Fruit fly (Drosophila melanogaster) whole organism, adult: ENCODE measurements around the gene dah.

Experiments
- CG11617 ChIP-seq: fragments of 200-800 bp; sonication (Bioruptor generic); optimal IDR thresholded peaks from 2 replicates; lab custom pipeline; 2017; ENCODE audit warnings: mild to moderate bottlenecking, missing biosample characterization, missing genetic modification reagents, missing genetic modification characterization
- CG12768 ChIP-seq: fragments of 200-800 bp; sonication (Bioruptor generic); optimal IDR thresholded peaks from 2 replicates; lab custom pipeline; 2017; ENCODE audit warnings: missing biosample characterization, missing genetic modification characterization, mild to moderate bottlenecking, moderate library complexity, missing genetic modification reagents
- CG14711 ChIP-seq: fragments of 200-800 bp; sonication (Bioruptor generic); optimal IDR thresholded peaks from 2 replicates; lab custom pipeline; 2018; ENCODE audit warnings: missing biosample characterization, mild to moderate bottlenecking, missing genetic modification characterization, moderate library complexity
- CG1620 ChIP-seq: fragments of 200-800 bp; sonication (Bioruptor generic); optimal IDR thresholded peaks from 2 replicates; lab custom pipeline; 2016; ENCODE audit warnings: missing biosample characterization, missing genetic modification characterization
- CG33017 ChIP-seq: fragments of 200-800 bp; sonication (Bioruptor generic); optimal IDR thresholded peaks from 2 replicates; lab custom pipeline; 2018; ENCODE audit warnings: missing biosample characterization, mild to moderate bottlenecking, missing genetic modification characterization, moderate library complexity
- CG5204 ChIP-seq: fragments of 200-800 bp; sonication (Bioruptor generic); optimal IDR thresholded peaks from 2 replicates; lab custom pipeline; 2016; ENCODE audit warnings: missing biosample characterization, missing genetic modification characterization
- CG7045 ChIP-seq: fragments of 200-800 bp; sonication (Bioruptor generic); optimal IDR thresholded peaks from 2 replicates; lab custom pipeline; 2017; ENCODE audit warnings: missing biosample characterization, mild to moderate bottlenecking, missing genetic modification characterization
- CG7101 ChIP-seq: fragments of 200-800 bp; sonication (Bioruptor generic); optimal IDR thresholded peaks from 2 replicates; lab custom pipeline; 2018; ENCODE audit warnings: missing biosample characterization, mild to moderate bottlenecking, missing genetic modification characterization, moderate library complexity
- Clk ChIP-seq: fragments of 200-800 bp; sonication (Bioruptor generic); optimal IDR thresholded peaks from 2 replicates; lab custom pipeline; 2017; ENCODE audit warnings: missing biosample characterization, missing genetic modification characterization
- Crg-1 ChIP-seq: fragments of 200-800 bp; sonication (Bioruptor generic); optimal IDR thresholded peaks from 2 replicates; lab custom pipeline; 2016; ENCODE audit warnings: missing biosample characterization, missing genetic modification characterization
- Hr96 ChIP-seq: fragments of 200-800 bp; sonication (Bioruptor generic); optimal IDR thresholded peaks from 2 replicates; lab custom pipeline; 2016; ENCODE audit warnings: missing biosample characterization, missing genetic modification characterization
- Mnt ChIP-seq: fragments of 200-800 bp; sonication (Bioruptor generic); optimal IDR thresholded peaks from 2 replicates; lab custom pipeline; 2016; ENCODE audit warnings: missing biosample characterization, mild to moderate bottlenecking, missing genetic modification characterization
- bab1 ChIP-seq: fragments of 200-800 bp; sonication (Bioruptor generic); optimal IDR thresholded peaks from 3 replicates; lab custom pipeline; 2019; ENCODE audit warnings: missing biosample characterization, mild to moderate bottlenecking, missing genetic modification characterization, moderate library complexity
- cic ChIP-seq: fragments of 200-800 bp; sonication (Bioruptor generic); optimal IDR thresholded peaks from 2 replicates; lab custom pipeline; 2017; ENCODE audit warnings: missing biosample characterization, mild to moderate bottlenecking, missing genetic modification characterization, moderate library complexity
- cnc ChIP-seq, 2 experiments: fragments of >200 bp; optimal IDR thresholded peaks; 2 replicates each; lab custom pipeline; 2017
- kay ChIP-seq: fragments of 200-800 bp; sonication (Bioruptor generic); peaks from one replicate; lab custom pipeline; 2016; ENCODE audit warnings: missing biosample characterization, missing genetic modification characterization, borderline replicate concordance
- ovo ChIP-seq: fragments of 200-800 bp; sonication (Bioruptor generic); optimal IDR thresholded peaks from 2 replicates; lab custom pipeline; 2016; ENCODE audit warnings: missing biosample characterization, missing genetic modification characterization
- pad ChIP-seq: fragments of 200-800 bp; sonication (Bioruptor generic); optimal IDR thresholded peaks from 3 replicates; lab custom pipeline; 2017; ENCODE audit warnings: missing biosample characterization, missing genetic modification characterization, mild to moderate bottlenecking, moderate library complexity, missing genetic modification reagents
- tj ChIP-seq: fragments of 200-800 bp; sonication (Bioruptor generic); optimal IDR thresholded peaks from 3 replicates; lab custom pipeline; 2017; ENCODE audit warnings: missing biosample characterization, mild to moderate bottlenecking, missing genetic modification characterization, moderate library complexity
- toe ChIP-seq: fragments of 200-800 bp; sonication (Bioruptor generic); optimal IDR thresholded peaks from 2 replicates; lab custom pipeline; 2016; ENCODE audit warnings: missing biosample characterization, missing genetic modification characterization

dah gene

dm6 chrX:15328148-15328718 lies at the start of gene dah:
Gene dah (plus strand): TSS chrX:15328342.
- TF ChIP-seq Hr96 (no peak), bab1 (GFP tag; lab: Kevin White, UChicago) (no peak), CG12768 (GFP tag; lab: Kevin White, UChicago) (no peak), pad (no peak), toe (GFP tag; lab: Kevin White, UChicago) (no peak), cic (GFP tag; lab: Kevin White, UChicago) (no peak), CG11617 (GFP tag; lab: Kevin White, UChicago) (no peak), CG5204 (no peak), CG14711 (tag; lab: Kevin White, UChicago) (no peak), CG1620 (no peak), CG7045 (no peak), Crg-1 (GFP tag; lab: Kevin White, UChicago) (no peak), Mnt (GFP tag; lab: Kevin White, UChicago) (no peak), cnc (optimal IDR thresholded peaks at IDR 0.05; lab: Kevin White, UChicago) (no peak), kay (GFP tag; lab: Kevin White, UChicago) (no peak), CG33017 (tag; lab: Kevin White, UChicago) (no peak)

- TF ChIP-seq Mnt (GFP tag; lab: Kevin White, UChicago) (no peak), CG11617 (GFP tag; lab: Kevin White, UChicago) (no peak), Crg-1 (GFP tag; lab: Kevin White, UChicago) (no peak), pad (no peak), CG7045 (no peak), Hr96 (no peak), CG12768 (GFP tag; lab: Kevin White, UChicago) (no peak), toe (GFP tag; lab: Kevin White, UChicago) (no peak), cnc (optimal IDR thresholded peaks at IDR 0.05; lab: Kevin White, UChicago) (no peak), CG14711 (tag; lab: Kevin White, UChicago) (no peak), bab1 (GFP tag; lab: Kevin White, UChicago) (no peak), ovo (GFP tag; lab: Kevin White, UChicago) (no peak), CG33017 (tag; lab: Kevin White, UChicago) (no peak), CG1620 (no peak), CG7101 (tag; lab: Kevin White, UChicago) (no peak), cic (GFP tag; lab: Kevin White, UChicago) (no peak), kay (GFP tag; lab: Kevin White, UChicago) (no peak), tj (no peak), CG5204 (no peak), Clk (GFP tag; lab: Kevin White, UChicago) (no peak)
Measured at dm6 chrX:15292794-15293193, 35.3 kb upstream of the dah start, which contains the start of gene CG5877. Gene CG5877 (plus strand): TSS chrX:15293031.

- no peak for TF ChIP-seq pad
- TF ChIP-seq CG7101 (tag; lab: Kevin White, UChicago): peak; percentile 46
- no peak for TF ChIP-seq Hr96
- peak; percentile 41 for TF ChIP-seq CG14711 (tag; lab: Kevin White, UChicago)
- no peak for TF ChIP-seq Clk (GFP tag; lab: Kevin White, UChicago)
- TF ChIP-seq CG11617 (GFP tag; lab: Kevin White, UChicago): peak; percentile 13
- no peak for TF ChIP-seq CG5204
- peak; percentile 35 for TF ChIP-seq CG7045
- TF ChIP-seq CG33017 (tag; lab: Kevin White, UChicago): peak; percentile 43
- TF ChIP-seq CG12768 (GFP tag; lab: Kevin White, UChicago): peak; percentile 1
Measured at dm6 chrX:15296969-15297816, 30.9 kb upstream of the dah start, which contains the start of gene gce. Gene gce (plus strand): TSS chrX:15297766.

dm6 chrX:15297963-15298297 lies 30.2 kb upstream of the dah start:
- TF ChIP-seq CG7045 (no peak), pad (peak; percentile 98), kay (GFP tag; lab: Kevin White, UChicago) (peak; percentile 21)

dm6 chrX:15298298-15299069 lies 29.7 kb upstream of the dah start:
- TF ChIP-seq kay (GFP tag; lab: Kevin White, UChicago) (peak; percentile 83), cnc (optimal IDR thresholded peaks at IDR 0.05; lab: Kevin White, UChicago) (no peak), Clk (GFP tag; lab: Kevin White, UChicago) (peak; percentile 92), pad (peak; percentile 97), bab1 (GFP tag; lab: Kevin White, UChicago) (peak; percentile 96), cic (GFP tag; lab: Kevin White, UChicago) (peak; percentile 71), CG33017 (tag; lab: Kevin White, UChicago) (peak; percentile 95), CG1620 (peak; percentile 89), CG5204 (peak; percentile 87), CG7101 (tag; lab: Kevin White, UChicago) (peak; percentile 98), CG11617 (GFP tag; lab: Kevin White, UChicago) (peak; percentile 99), CG14711 (tag; lab: Kevin White, UChicago) (peak; percentile 95), Hr96 (peak; percentile 83), ovo (GFP tag; lab: Kevin White, UChicago) (peak; percentile 93), Crg-1 (GFP tag; lab: Kevin White, UChicago) (peak; percentile 95), CG12768 (GFP tag; lab: Kevin White, UChicago) (peak; percentile 96), toe (GFP tag; lab: Kevin White, UChicago) (peak; percentile 74), CG7045 (peak; percentile 96), tj (peak; percentile 93), Mnt (GFP tag; lab: Kevin White, UChicago) (peak; percentile 86)
